Worm (Caenorhabditis elegans): ENCODE measurements around the gene irld-28.

ce11 chrV:2300905-2301304 lies 35.1 kb downstream of the irld-28 start, which contains the start of gene Y19D10B.8:
- TF ChIP-seq cog-1 (tag; optimal IDR thresholded peaks at IDR 0.05) (no peak), T22C8.4 (GFP tag; IDR thresholded peaks at IDR 0.05) (no peak), klf-2 (GFP tag; conservative IDR thresholded peaks at IDR 0.05) (no peak), ztf-23 (GFP tag; IDR thresholded peaks at IDR 0.05) (no peak)

Data from whole organism, midembryonic.